Worm (Caenorhabditis elegans): ENCODE results near the gene C27D6.1.

DNA sequence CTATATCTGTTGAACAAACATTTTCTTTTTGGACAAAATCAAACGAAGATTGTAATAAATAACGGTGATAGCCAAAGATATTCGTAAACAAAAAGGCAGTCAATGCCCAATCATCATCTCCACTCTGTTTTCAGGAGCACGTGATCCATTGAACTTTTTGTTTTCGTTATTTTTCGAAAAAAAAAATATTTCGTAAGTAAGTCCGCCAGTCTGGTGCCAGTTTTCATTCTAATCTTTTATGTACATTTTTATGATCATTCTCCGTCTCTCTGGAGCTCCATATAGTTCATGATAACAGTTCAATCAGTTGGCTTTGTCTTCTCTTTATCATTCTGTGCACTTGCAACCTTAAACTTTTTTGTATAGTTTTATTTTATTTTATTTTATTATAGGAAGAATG, 30.4 kb downstream of the C27D6.1 start, which contains the start of gene ampd-1:
- TF ChIP-seq lin-14 (GFP tag; optimal IDR thresholded peaks at IDR 0.05) (peak; percentile 15), zag-1 (tag; optimal IDR thresholded peaks at IDR 0.05) (no peak), Y116A8C.19 (tag; optimal IDR thresholded peaks at IDR 0.05; ENCODE audit: borderline replicate concordance) (no peak), lin-15B (tag; optimal IDR thresholded peaks at IDR 0.05) (no peak), lin-39 (tag; optimal IDR thresholded peaks at IDR 0.05) (no peak), nhr-237 (tag; optimal IDR thresholded peaks at IDR 0.05) (no peak), ama-1 (optimal IDR thresholded peaks at IDR 0.05) (no peak)

All from whole organism, L1 larva.